Worm (Caenorhabditis elegans): ENCODE data around the gene W07A12.4.

Gene W07A12.4

ce11 chrII:9120813-9121554 lies 25.1 kb upstream of the W07A12.4 start:
- no peak for TF ChIP-seq unc-62 (GFP tag; optimal IDR thresholded peaks at IDR 0.05)

DNA sequence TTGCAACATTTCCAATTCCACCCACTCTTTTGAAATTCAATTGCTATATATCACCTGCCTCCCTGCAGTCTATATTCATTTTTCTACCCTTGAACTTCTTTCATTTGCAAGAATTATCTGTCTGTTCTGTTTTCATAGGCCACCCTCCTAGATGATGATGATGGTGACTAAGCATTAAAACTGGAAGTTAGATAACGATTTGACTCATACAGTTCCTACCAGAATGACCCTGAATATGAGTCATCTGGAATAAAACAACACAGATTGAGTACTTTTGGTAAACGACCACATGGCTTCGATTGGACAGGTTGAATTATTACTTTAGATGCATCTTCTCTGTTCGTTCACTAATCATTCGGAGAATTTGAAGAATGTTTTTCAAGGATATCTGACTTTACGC lies 21.7 kb upstream of the W07A12.4 start:
- TF ChIP-seq unc-62 (GFP tag; optimal IDR thresholded peaks at IDR 0.05): no peak

DNA sequence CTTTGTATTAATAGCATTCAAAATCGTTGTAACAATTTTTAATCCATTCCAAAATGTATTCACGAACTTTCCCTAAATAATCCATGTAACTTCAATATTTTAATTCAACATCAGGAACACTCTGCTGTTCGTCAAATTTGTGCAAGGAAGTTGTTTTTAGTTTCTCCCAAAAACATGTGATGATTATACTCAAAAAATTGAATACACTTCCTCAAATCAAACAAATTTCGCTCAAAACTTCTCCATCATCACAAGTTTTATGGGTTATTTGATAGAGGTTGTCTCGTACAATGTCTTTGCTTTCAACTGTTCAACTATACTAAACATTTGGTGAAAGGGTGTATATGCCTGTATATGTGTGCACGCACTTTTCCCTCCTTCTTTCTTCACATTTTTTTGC lies 21.1 kb upstream of the W07A12.4 start:
- no peak for TF ChIP-seq unc-62 (GFP tag; optimal IDR thresholded peaks at IDR 0.05)

DNA sequence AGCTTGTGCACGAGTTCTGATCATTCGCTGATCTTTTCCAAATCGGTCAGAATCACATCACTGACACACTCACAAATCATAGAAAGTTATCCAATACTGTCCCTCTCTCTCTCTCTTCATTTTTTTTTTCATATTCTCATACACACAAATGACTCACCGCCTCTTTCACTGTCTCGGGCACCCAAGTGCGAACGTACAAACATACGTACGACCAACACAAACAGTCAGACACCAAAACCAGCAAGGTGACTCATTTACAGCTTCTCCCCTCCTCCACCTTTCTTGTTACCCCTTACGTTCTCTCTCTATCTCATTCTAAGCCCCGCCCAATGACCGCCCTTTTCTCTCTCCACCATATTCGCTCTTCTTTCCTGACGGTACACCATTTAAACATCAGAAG lies 19.1 kb upstream of the W07A12.4 start:
- no peak for TF ChIP-seq unc-62 (GFP tag; optimal IDR thresholded peaks at IDR 0.05)

- no peak for TF ChIP-seq unc-62 (GFP tag; optimal IDR thresholded peaks at IDR 0.05)
Observed at ce11 chrII:9127379-9127778, 18.7 kb upstream of the W07A12.4 start.

- no peak for TF ChIP-seq unc-62 (GFP tag; optimal IDR thresholded peaks at IDR 0.05)
Observed at ce11 chrII:9128132-9128531, 17.9 kb upstream of the W07A12.4 start.

DNA sequence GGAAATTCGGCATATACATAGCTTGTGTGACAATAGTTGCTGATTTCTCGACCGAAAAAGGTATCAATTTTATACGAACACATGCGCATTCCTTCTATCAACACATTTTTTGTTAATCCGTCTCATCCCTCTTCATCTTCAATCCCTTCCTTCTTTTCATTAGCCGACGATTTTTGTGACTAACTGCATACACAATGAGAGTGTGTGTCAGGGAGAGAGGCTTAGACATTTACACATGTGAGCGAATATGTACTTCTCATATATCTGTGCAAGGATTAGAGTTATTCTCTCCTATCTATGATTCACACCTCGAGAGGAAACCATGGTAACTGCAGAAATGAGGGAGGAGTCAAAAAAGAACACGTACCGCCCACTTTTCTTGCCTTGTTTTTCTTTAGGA lies 15.7 kb upstream of the W07A12.4 start:
- TF ChIP-seq unc-62 (GFP tag; optimal IDR thresholded peaks at IDR 0.05): no peak

ce11 chrII:9131363-9131762 lies 14.7 kb upstream of the W07A12.4 start, which contains the start of gene C16D2.1:
Gene C16D2.1 (plus strand): TSS chrII:9131663.
- TF ChIP-seq unc-62 (GFP tag; optimal IDR thresholded peaks at IDR 0.05): no peak

ce11 chrII:9132338-9132737 lies 13.7 kb upstream of the W07A12.4 start:
- no peak for TF ChIP-seq unc-62 (GFP tag; optimal IDR thresholded peaks at IDR 0.05)

ce11 chrII:9135878-9136277 lies 10.2 kb upstream of the W07A12.4 start, which contains the start of gene nlp-78:
Gene nlp-78 (plus strand): TSS chrII:9136178.
- no peak for TF ChIP-seq unc-62 (GFP tag; optimal IDR thresholded peaks at IDR 0.05)

- TF ChIP-seq unc-62 (GFP tag; optimal IDR thresholded peaks at IDR 0.05): no peak
Observed at ce11 chrII:9137803-9138202, 8.3 kb upstream of the W07A12.4 start, which contains the start of gene C16D2.3. Gene C16D2.3 (plus strand): TSS chrII:9138103.

DNA sequence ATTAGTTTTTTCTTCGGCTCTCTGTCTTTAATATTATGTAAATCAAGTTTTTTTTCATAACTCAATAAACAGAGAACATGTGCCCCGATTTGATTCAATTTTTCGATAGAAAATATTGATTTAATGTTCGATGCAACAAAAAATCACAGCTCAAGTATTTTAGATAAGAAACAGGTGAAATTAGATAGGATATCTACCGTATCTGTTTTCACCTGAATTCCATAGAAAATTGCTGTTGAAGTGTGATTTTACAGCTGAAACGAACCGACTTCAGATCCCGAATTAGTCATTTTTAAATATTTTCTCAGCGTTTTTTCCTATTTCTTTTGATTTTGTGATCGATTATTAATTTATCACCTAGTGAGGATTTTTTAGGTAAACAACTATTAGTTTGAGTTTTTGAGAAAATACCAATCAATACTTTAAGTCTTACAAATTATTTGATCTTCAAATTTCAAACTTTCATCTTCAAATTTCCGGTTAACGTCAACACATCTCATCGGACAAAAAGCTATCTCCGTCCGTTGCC lies 6.8 kb upstream of the W07A12.4 start, which contains the start of gene Y9C2UA.1:
Gene Y9C2UA.1, plus strand, starts transcription at position 479 of the 529 bp plus-strand sequence.
- TF ChIP-seq unc-62 (GFP tag; optimal IDR thresholded peaks at IDR 0.05): no peak

DNA sequence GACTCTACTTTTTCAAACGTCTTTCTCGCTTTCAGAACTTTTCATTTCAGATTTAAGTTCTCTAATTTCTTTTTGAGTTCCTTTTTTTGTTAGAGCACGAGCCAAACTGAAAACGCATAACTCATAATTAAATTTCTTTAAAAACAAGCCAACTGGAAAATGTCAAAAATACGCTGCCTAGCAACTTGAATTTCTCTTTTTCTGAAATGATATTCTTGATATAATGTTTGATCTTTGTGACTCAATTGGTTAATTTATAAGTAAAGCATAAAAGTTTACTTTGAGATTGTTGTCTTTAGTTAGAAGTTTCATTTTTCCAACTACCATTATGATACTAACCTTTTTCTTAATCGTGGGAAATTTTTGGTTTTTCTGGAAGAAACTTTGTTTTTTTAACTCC lies 5.0 kb upstream of the W07A12.4 start:
- no peak for TF ChIP-seq unc-62 (GFP tag; optimal IDR thresholded peaks at IDR 0.05)

DNA sequence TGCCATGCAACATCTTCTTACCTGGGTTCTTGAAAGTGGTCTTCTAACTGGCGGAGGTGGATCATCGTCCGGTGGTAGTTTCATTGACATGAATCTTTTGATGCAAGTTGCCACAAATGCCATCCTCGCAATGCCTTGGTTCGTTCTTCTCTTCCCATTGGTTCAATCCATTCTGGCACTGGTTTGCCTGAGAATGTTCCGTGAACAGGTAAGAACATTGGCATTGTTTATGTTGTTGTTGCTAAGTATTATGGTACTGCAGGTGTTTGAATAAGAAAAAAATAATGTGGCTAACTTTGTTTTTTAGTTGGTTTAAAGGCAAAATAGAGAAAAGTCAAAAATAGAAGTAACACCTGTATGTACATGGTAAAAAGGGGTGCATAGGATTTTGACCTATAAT lies 2.3 kb upstream of the W07A12.4 start:
- TF ChIP-seq unc-62 (GFP tag; optimal IDR thresholded peaks at IDR 0.05): no peak

DNA sequence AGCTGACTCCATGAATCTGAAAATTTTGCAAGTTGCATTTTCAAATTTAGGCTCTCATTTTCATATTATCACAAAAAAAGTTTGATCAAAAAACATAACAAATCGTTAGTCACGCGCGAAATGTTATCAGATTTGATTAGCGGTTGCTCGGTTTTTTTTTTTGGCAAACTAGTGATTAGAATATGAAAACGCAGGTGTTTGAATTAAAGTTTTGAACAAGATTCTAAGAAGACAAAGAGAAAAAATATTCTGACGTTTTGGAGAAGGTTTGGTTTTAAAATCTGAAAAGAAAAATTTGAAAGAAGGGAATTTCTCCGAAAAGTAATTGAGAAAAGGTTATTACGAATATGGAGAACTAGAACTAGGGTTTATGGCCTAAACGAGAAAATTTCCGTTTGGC lies 1.7 kb upstream of the W07A12.4 start:
- TF ChIP-seq unc-62 (GFP tag; optimal IDR thresholded peaks at IDR 0.05): no peak

DNA sequence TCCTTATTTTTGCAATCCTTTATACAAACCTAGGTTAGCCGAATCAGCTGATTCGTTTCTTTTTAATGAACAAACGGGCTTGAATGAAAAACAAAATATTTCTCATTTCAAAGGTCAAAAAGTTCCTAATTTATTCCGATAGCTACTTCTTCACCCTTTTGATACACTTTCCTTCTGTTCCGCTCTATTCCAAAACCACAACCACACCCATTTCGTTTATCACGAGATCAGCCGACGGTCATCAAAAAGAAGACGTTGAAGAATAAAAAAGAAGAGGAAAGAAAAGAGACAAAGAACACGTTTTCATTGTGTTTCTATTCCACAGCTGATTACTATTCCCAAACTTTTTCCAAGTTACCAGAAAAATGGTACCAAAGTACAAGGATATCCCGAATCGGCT lies 2.0 kb downstream of the W07A12.4 start:
- TF ChIP-seq unc-62 (GFP tag; optimal IDR thresholded peaks at IDR 0.05): no peak

DNA sequence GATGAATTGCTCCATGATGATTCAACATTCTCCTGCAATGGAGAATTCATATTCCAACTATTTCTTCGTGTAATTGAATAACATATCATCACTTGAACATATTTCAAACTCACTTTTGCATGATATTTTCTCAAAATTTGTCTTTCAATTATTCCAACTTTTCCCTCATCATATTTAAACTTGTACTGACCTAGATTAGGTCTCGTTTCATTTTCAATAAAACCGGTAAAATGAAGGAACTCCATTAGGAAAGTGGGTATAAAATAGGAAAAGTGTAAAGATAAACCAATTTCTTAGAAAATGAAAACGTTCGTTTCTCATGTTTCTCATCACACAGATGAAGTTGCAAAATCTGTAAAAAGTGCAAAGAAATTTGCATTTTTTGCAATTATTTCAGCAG lies 6.2 kb downstream of the W07A12.4 start, which contains the start of gene col-78:
Gene col-78, plus strand, starts transcription at position 301 of the 400 bp plus-strand sequence.
- TF ChIP-seq unc-62 (GFP tag; optimal IDR thresholded peaks at IDR 0.05): no peak

All from whole organism, dauer.